Worm (Caenorhabditis elegans) whole organism, midembryonic: ENCODE measurements around the gene C25A8.1.

ENCODE experiments used
- T22C8.4 ChIP-seq: fragments of 200-800 bp; sonication (Bioruptor generic); IDR thresholded peaks from 2 replicates; pipeline ENCODE4 v1.3.6; 2022; ENCODE audit warnings: missing genetic modification characterization, missing compliant biosample characterization
- cog-1 ChIP-seq: sonication (generic microtip); optimal IDR thresholded peaks from 2 replicates; lab custom pipeline; 2016; ENCODE audit warnings: missing genetic modification characterization, missing compliant biosample characterization
- flt-1 ChIP-seq: fragments of 200-800 bp; sonication (Bioruptor generic); IDR thresholded peaks from 2 replicates; pipeline ENCODE4 v1.3.6; 2022; ENCODE audit warnings: missing genetic modification characterization, missing compliant biosample characterization
- klf-2 ChIP-seq: fragments of 200-800 bp; sonication (Bioruptor generic); conservative IDR thresholded peaks from 2 replicates; pipeline ENCODE4 v1.3.6; 2022; ENCODE audit warnings: missing genetic modification reagents, missing genetic modification characterization, missing compliant biosample characterization
- med-1 ChIP-seq: sonication (generic microtip); optimal IDR thresholded peaks from 2 replicates; lab custom pipeline; 2017; ENCODE audit warnings: missing genetic modification characterization, mild to moderate bottlenecking, missing compliant biosample characterization, antibody characterized with exemption, missing genetic modification reagents; ENCODE audit not compliant: insufficient read depth
- ref-1 ChIP-seq: fragments of 200-800 bp; sonication (Bioruptor generic); conservative IDR thresholded peaks from 2 replicates; pipeline ENCODE4 v1.3.6; 2022; ENCODE audit warnings: missing genetic modification reagents, missing genetic modification characterization, missing compliant biosample characterization
- tab-1 ChIP-seq: fragments of 200-800 bp; sonication (Bioruptor generic); IDR thresholded peaks from 2 replicates; pipeline ENCODE4 v1.3.6; 2022; ENCODE audit warnings: missing genetic modification characterization, missing compliant biosample characterization
- ztf-23 ChIP-seq: fragments of 200-800 bp; sonication (Bioruptor generic); IDR thresholded peaks from 2 replicates; pipeline ENCODE4 v1.3.6; 2022; ENCODE audit warnings: missing genetic modification reagents, missing genetic modification characterization, missing compliant biosample characterization
- ztf-29 ChIP-seq: fragments of 200-800 bp; sonication (Bioruptor generic); IDR thresholded peaks from 2 replicates; pipeline ENCODE4 v1.3.6; 2022; ENCODE audit warnings: missing genetic modification reagents, missing genetic modification characterization, missing compliant biosample characterization

C25A8.1 gene

ce11 chrIV:7012214-7012613 lies 1.3 kb downstream of the C25A8.1 start:
- TF ChIP-seq med-1 (GFP tag; lab: Kevin White, UChicago) (no peak), ref-1 (GFP tag; lab: Robert Waterston, UW) (no peak), cog-1 (no peak), tab-1 (GFP tag; lab: Robert Waterston, UW) (no peak), T22C8.4 (GFP tag; lab: Robert Waterston, UW) (no peak), ztf-23 (GFP tag; lab: Robert Waterston, UW) (no peak)

ce11 chrIV:7012731-7013445 lies 2.0 kb downstream of the C25A8.1 start:
- TF ChIP-seq klf-2 (GFP tag; lab: Robert Waterston, UW) = no peak
- no peak for TF ChIP-seq med-1 (GFP tag; lab: Kevin White, UChicago)
- TF ChIP-seq tab-1 (GFP tag; lab: Robert Waterston, UW) = no peak
- no peak for TF ChIP-seq ztf-23 (GFP tag; lab: Robert Waterston, UW)
- TF ChIP-seq flt-1 (GFP tag; lab: Robert Waterston, UW) = no peak
- TF ChIP-seq ref-1 (GFP tag; lab: Robert Waterston, UW) = no peak
- TF ChIP-seq cog-1 = no peak
- no peak for TF ChIP-seq T22C8.4 (GFP tag; lab: Robert Waterston, UW)
- TF ChIP-seq ztf-29 = no peak

- TF ChIP-seq klf-2 (GFP tag; lab: Robert Waterston, UW) (no peak), ztf-23 (GFP tag; lab: Robert Waterston, UW) (no peak), med-1 (GFP tag; lab: Kevin White, UChicago) (no peak), cog-1 (no peak), flt-1 (GFP tag; lab: Robert Waterston, UW) (no peak), ref-1 (GFP tag; lab: Robert Waterston, UW) (no peak), tab-1 (GFP tag; lab: Robert Waterston, UW) (no peak), ztf-29 (no peak), T22C8.4 (GFP tag; lab: Robert Waterston, UW) (no peak)
Observed at ce11 chrIV:7016502-7016901, 5.6 kb downstream of the C25A8.1 start.

ce11 chrIV:7017123-7017674 lies 6.3 kb downstream of the C25A8.1 start, which contains the start of gene gldi-4:
Gene gldi-4 (plus strand): TSS chrIV:7017624.
- TF ChIP-seq flt-1 (GFP tag; lab: Robert Waterston, UW) = 0 out of 2 replicates have a peak, but pooled peaks have one; percentile 42
- no peak for TF ChIP-seq ref-1 (GFP tag; lab: Robert Waterston, UW)

- TF ChIP-seq flt-1 (GFP tag; lab: Robert Waterston, UW) = no peak
- no peak for TF ChIP-seq tab-1 (GFP tag; lab: Robert Waterston, UW)
- TF ChIP-seq ztf-23 (GFP tag; lab: Robert Waterston, UW) = no peak
- TF ChIP-seq med-1 (GFP tag; lab: Kevin White, UChicago) = no peak
- TF ChIP-seq cog-1 = no peak
- no peak for TF ChIP-seq T22C8.4 (GFP tag; lab: Robert Waterston, UW)
- TF ChIP-seq ztf-29 = no peak
- TF ChIP-seq klf-2 (GFP tag; lab: Robert Waterston, UW) = no peak
- no peak for TF ChIP-seq ref-1 (GFP tag; lab: Robert Waterston, UW)
Observed at ce11 chrIV:7018623-7019022, 7.7 kb downstream of the C25A8.1 start.

- TF ChIP-seq ztf-23 (GFP tag; lab: Robert Waterston, UW) = no peak
- no peak for TF ChIP-seq flt-1 (GFP tag; lab: Robert Waterston, UW)
- TF ChIP-seq klf-2 (GFP tag; lab: Robert Waterston, UW) = no peak
- no peak for TF ChIP-seq T22C8.4 (GFP tag; lab: Robert Waterston, UW)
- TF ChIP-seq ref-1 (GFP tag; lab: Robert Waterston, UW) = no peak
Observed at ce11 chrIV:7020630-7021029, 9.7 kb downstream of the C25A8.1 start.

ce11 chrIV:7022227-7022626 lies 11.3 kb downstream of the C25A8.1 start:
- TF ChIP-seq tab-1 (GFP tag; lab: Robert Waterston, UW) (no peak), ztf-29 (no peak), ref-1 (GFP tag; lab: Robert Waterston, UW) (no peak), med-1 (GFP tag; lab: Kevin White, UChicago) (no peak), klf-2 (GFP tag; lab: Robert Waterston, UW) (no peak), cog-1 (no peak), ztf-23 (GFP tag; lab: Robert Waterston, UW) (no peak), flt-1 (GFP tag; lab: Robert Waterston, UW) (no peak), T22C8.4 (GFP tag; lab: Robert Waterston, UW) (no peak)

ce11 chrIV:7023004-7023403 lies 12.1 kb downstream of the C25A8.1 start:
- TF ChIP-seq tab-1 (GFP tag; lab: Robert Waterston, UW) (no peak), cog-1 (peak; percentile 63), T22C8.4 (GFP tag; lab: Robert Waterston, UW) (no peak), ref-1 (GFP tag; lab: Robert Waterston, UW) (no peak), med-1 (GFP tag; lab: Kevin White, UChicago) (no peak), klf-2 (GFP tag; lab: Robert Waterston, UW) (no peak)

ce11 chrIV:7023858-7024257 lies 12.9 kb downstream of the C25A8.1 start, which contains the start of gene adah-1:
Gene adah-1 (plus strand): TSS chrIV:7024211.
- TF ChIP-seq klf-2 (GFP tag; lab: Robert Waterston, UW) = no peak
- no peak for TF ChIP-seq ztf-23 (GFP tag; lab: Robert Waterston, UW)
- TF ChIP-seq med-1 (GFP tag; lab: Kevin White, UChicago) = no peak
- no peak for TF ChIP-seq flt-1 (GFP tag; lab: Robert Waterston, UW)
- no peak for TF ChIP-seq ref-1 (GFP tag; lab: Robert Waterston, UW)
- TF ChIP-seq cog-1 = no peak
- no peak for TF ChIP-seq ztf-29
- TF ChIP-seq T22C8.4 (GFP tag; lab: Robert Waterston, UW) = no peak
- no peak for TF ChIP-seq tab-1 (GFP tag; lab: Robert Waterston, UW)
